Worm (Caenorhabditis elegans) whole organism, L4 larva: ENCODE data around the gene str-226.

ENCODE experiments used
- D1046.2 ChIP-seq: fragments of 200-800 bp; sonication (Bioruptor generic); IDR thresholded peaks from 2 replicates; pipeline ENCODE4 v1.3.6; 2022; ENCODE audit warnings: missing genetic modification characterization, missing compliant biosample characterization
- R02D3.7 ChIP-seq: fragments of 150-350 bp; sonication (generic microtip); optimal IDR thresholded peaks from 3 replicates; lab custom pipeline; 2014; ENCODE audit warnings: missing biosample characterization, missing genetic modification characterization
- T20F7.1 ChIP-seq: fragments of 200-800 bp; sonication (Bioruptor generic); optimal IDR thresholded peaks from 2 replicates; lab custom pipeline; 2018; ENCODE audit warnings: mild to moderate bottlenecking, missing genetic modification characterization, missing compliant biosample characterization
- Y48G9A.11 ChIP-seq: fragments of 200-800 bp; sonication (Bioruptor generic); IDR thresholded peaks from 2 replicates; pipeline ENCODE4 v1.3.6; 2022; ENCODE audit warnings: missing genetic modification reagents, missing genetic modification characterization, missing compliant biosample characterization
- ZK546.5 ChIP-seq, 2 experiments: sonication (generic microtip); optimal IDR thresholded peaks; 2 replicates each; lab custom pipeline; 2017; ENCODE audit warnings: missing biosample characterization in 2 of 2, missing genetic modification characterization in 2 of 2
- aly-2 ChIP-seq: sonication (generic microtip); optimal IDR thresholded peaks from 2 replicates; lab custom pipeline; 2018; ENCODE audit warnings: missing biosample characterization, missing genetic modification characterization
- arid-1 ChIP-seq: fragments of 200-800 bp; sonication (Bioruptor generic); conservative IDR thresholded peaks from 2 replicates; pipeline ENCODE4 v1.3.6; 2022; ENCODE audit warnings: missing genetic modification reagents, missing genetic modification characterization, missing compliant biosample characterization
- attf-4 ChIP-seq: sonication (generic microtip); optimal IDR thresholded peaks from 3 replicates; lab custom pipeline; 2017; ENCODE audit warnings: missing biosample characterization, missing genetic modification characterization
- ceh-28 ChIP-seq: fragments of 150-350 bp; optimal IDR thresholded peaks from 2 replicates; lab custom pipeline; 2014; ENCODE audit warnings: missing biosample characterization, missing genetic modification reagents, missing genetic modification characterization
- ceh-62 ChIP-seq: sonication (generic microtip); optimal IDR thresholded peaks from 2 replicates; lab custom pipeline; 2017; ENCODE audit warnings: missing biosample characterization, missing genetic modification characterization
- ceh-82 ChIP-seq: sonication (generic microtip); optimal IDR thresholded peaks from 2 replicates; lab custom pipeline; 2017; ENCODE audit warnings: missing biosample characterization, missing genetic modification characterization
- daf-12 ChIP-seq: fragments of 150-350 bp; optimal IDR thresholded peaks from 2 replicates; lab custom pipeline; 2014; ENCODE audit warnings: missing biosample characterization, missing genetic modification reagents, missing genetic modification characterization
- duxl-1 ChIP-seq: sonication (generic microtip); optimal IDR thresholded peaks from 2 replicates; lab custom pipeline; 2016; ENCODE audit warnings: mild to moderate bottlenecking, missing genetic modification characterization, moderate library complexity, missing compliant biosample characterization; ENCODE audit not compliant: poor library complexity
- egl-27 ChIP-seq: sonication (generic microtip); optimal IDR thresholded peaks from 3 replicates; lab custom pipeline; 2017; ENCODE audit warnings: missing biosample characterization, missing genetic modification reagents, missing genetic modification characterization
- hlh-30 ChIP-seq: sonication (generic microtip); optimal IDR thresholded peaks from 2 replicates; lab custom pipeline; 2017; ENCODE audit warnings: antibody characterized with exemption, mild to moderate bottlenecking, missing genetic modification characterization, missing compliant biosample characterization; ENCODE audit not compliant: insufficient read depth
- jun-1 ChIP-seq: fragments of 150-350 bp; optimal IDR thresholded peaks from 2 replicates; lab custom pipeline; 2014; ENCODE audit warnings: missing biosample characterization, missing genetic modification reagents, missing genetic modification characterization
- lin-13 ChIP-seq: fragments of 150-350 bp; optimal IDR thresholded peaks from 2 replicates; lab custom pipeline; 2014; ENCODE audit warnings: missing biosample characterization, missing genetic modification reagents, missing genetic modification characterization
- lin-38 ChIP-seq: fragments of 200-800 bp; sonication (Bioruptor generic); IDR thresholded peaks from 2 replicates; pipeline ENCODE4 v1.3.6; 2022; ENCODE audit warnings: missing genetic modification reagents, missing genetic modification characterization, missing compliant biosample characterization
- lsy-2 ChIP-seq, 2 experiments: fragments of 150-350 bp in 1 of 2; sonication (generic microtip) in 1 of 2; optimal IDR thresholded peaks; 2 replicates each; lab custom pipeline; 2014 to 2017; ENCODE audit warnings: missing biosample characterization in 2 of 2, missing genetic modification characterization in 2 of 2
- madf-5 ChIP-seq, 2 experiments: fragments of 200-800 bp; sonication (Bioruptor generic); IDR thresholded peaks; 2 replicates each; pipeline ENCODE4 v1.3.6; 2022; ENCODE audit warnings: missing compliant biosample characterization in 2 of 2, missing genetic modification characterization in 2 of 2
- mdl-1 ChIP-seq, 2 experiments: fragments of 150-350 bp in 1 of 2; sonication (generic microtip) in 1 of 2; optimal IDR thresholded peaks; 2 replicates each; lab custom pipeline; 2014 to 2017; ENCODE audit warnings: missing biosample characterization in 2 of 2, missing genetic modification characterization in 2 of 2
- mdt-29 ChIP-seq: fragments of 200-800 bp; sonication (Bioruptor generic); IDR thresholded peaks from 2 replicates; pipeline ENCODE4 v1.3.6; 2022; ENCODE audit warnings: missing genetic modification reagents, missing genetic modification characterization, missing compliant biosample characterization
- mxl-2 ChIP-seq: fragments of 200-800 bp; sonication (Bioruptor generic); conservative IDR thresholded peaks from 2 replicates; pipeline ENCODE4 v1.3.6; 2022; ENCODE audit warnings: missing genetic modification reagents, missing genetic modification characterization, missing compliant biosample characterization
- nhr-237 ChIP-seq: sonication (generic microtip); optimal IDR thresholded peaks from 2 replicates; lab custom pipeline; 2017; ENCODE audit warnings: missing biosample characterization, missing genetic modification characterization
- nhr-28 ChIP-seq: fragments of 150-350 bp; optimal IDR thresholded peaks from 2 replicates; lab custom pipeline; 2014; ENCODE audit warnings: missing biosample characterization, missing genetic modification characterization
- nhr-48 ChIP-seq: sonication (generic microtip); optimal IDR thresholded peaks from 2 replicates; lab custom pipeline; 2016; ENCODE audit warnings: mild to moderate bottlenecking, missing genetic modification characterization, missing compliant biosample characterization
- nhr-77 ChIP-seq: fragments of 150-350 bp; optimal IDR thresholded peaks from 2 replicates; lab custom pipeline; 2014; ENCODE audit warnings: missing biosample characterization, missing genetic modification characterization
- sdz-12 ChIP-seq: fragments of 200-800 bp; sonication (Bioruptor generic); optimal IDR thresholded peaks from 2 replicates; lab custom pipeline; 2018; ENCODE audit warnings: mild to moderate bottlenecking, missing genetic modification characterization, missing compliant biosample characterization
- skn-1 ChIP-seq: fragments of 150-350 bp; optimal IDR thresholded peaks from 2 replicates; lab custom pipeline; 2014; ENCODE audit warnings: missing biosample characterization, missing genetic modification characterization
- spr-1 ChIP-seq: sonication (generic microtip); optimal IDR thresholded peaks from 2 replicates; lab custom pipeline; 2016; ENCODE audit warnings: mild to moderate bottlenecking, missing genetic modification characterization, missing compliant biosample characterization
- unc-130 ChIP-seq: sonication (generic microtip); optimal IDR thresholded peaks from 2 replicates; lab custom pipeline; 2016; ENCODE audit warnings: missing genetic modification reagents, missing genetic modification characterization, missing compliant biosample characterization
- zag-1 ChIP-seq: fragments of 150-350 bp; optimal IDR thresholded peaks from 2 replicates; lab custom pipeline; 2014; ENCODE audit warnings: missing biosample characterization, missing genetic modification characterization
- zfp-2 ChIP-seq: sonication (generic microtip); optimal IDR thresholded peaks from 2 replicates; lab custom pipeline; 2016; ENCODE audit warnings: mild to moderate bottlenecking, missing genetic modification characterization, missing compliant biosample characterization
- zfp-3 ChIP-seq: fragments of 200-800 bp; sonication (Bioruptor generic); conservative IDR thresholded peaks from 2 replicates; pipeline ENCODE4 v1.3.6; 2022; ENCODE audit warnings: missing genetic modification reagents, missing genetic modification characterization, missing compliant biosample characterization
- zip-2 ChIP-seq: fragments of 150-350 bp; optimal IDR thresholded peaks from 2 replicates; lab custom pipeline; 2014; ENCODE audit warnings: missing biosample characterization, missing genetic modification characterization
- ztf-7 ChIP-seq: fragments of 150-350 bp; optimal IDR thresholded peaks from 2 replicates; lab custom pipeline; 2014; ENCODE audit warnings: missing biosample characterization, missing genetic modification characterization

Gene str-226

DNA sequence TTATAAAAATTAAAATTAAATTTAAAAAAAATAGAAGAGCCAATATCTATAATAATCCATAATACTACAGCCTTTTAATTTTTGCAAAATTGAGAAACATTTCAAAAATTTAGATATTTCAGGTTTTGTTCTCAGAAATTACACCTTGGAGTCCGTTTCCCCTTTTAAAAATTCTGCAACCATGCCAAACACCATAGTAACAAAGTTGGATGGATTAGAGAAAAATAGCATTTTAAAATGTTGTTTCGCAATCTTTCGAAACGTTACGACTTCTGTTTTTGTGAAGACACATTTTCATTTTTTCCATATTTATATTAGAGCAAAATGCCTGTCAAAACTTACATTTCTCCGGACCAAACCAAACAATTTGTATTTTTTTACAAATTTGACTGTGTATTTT is 12.5 kb downstream of the str-226 start, which contains the start of gene T24A6.7:
Gene T24A6.7 (plus strand): TSS at position 301 of the 400 bp plus-strand sequence.
- TF ChIP-seq ceh-82 (tag; lab: Kevin White, UChicago) (no peak), zip-2 (tag; lab: Kevin White, UChicago) (no peak), R02D3.7 (no peak), hlh-30 (tag; lab: Kevin White, UChicago) (no peak), lin-38 (GFP tag; lab: Robert Waterston, UW) (no peak), sdz-12 (GFP tag; lab: Kevin White, UChicago) (no peak), arid-1 (GFP tag; lab: Robert Waterston, UW) (no peak)

DNA sequence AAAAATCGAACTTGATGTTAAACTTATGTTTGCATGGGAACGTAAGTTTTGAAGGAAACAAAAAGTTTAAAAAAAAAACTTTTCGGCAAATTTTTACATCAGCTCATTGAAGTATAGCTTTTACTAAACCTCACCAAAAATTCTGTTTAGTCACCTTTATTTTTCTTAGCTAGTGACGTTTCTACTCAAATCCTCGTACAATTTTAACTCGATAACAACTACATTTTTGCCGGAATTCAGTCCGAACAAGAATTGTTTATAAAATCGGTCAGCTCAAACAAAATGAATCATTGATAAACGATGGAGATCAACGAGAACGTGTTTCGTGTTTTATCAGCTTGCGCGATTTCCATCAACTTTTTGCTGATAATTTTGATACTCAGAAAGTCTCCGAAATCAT is 14.4 kb downstream of the str-226 start, which contains the start of gene str-260:
Gene str-260 (plus strand): TSS at position 301 of the 400 bp plus-strand sequence.
- TF ChIP-seq ceh-28 (no peak), zag-1 (tag; lab: Kevin White, UChicago) (no peak), ztf-7 (tag; lab: Kevin White, UChicago) (no peak)
- TF ChIP-seq, all 104 proteins: peak for 0

DNA sequence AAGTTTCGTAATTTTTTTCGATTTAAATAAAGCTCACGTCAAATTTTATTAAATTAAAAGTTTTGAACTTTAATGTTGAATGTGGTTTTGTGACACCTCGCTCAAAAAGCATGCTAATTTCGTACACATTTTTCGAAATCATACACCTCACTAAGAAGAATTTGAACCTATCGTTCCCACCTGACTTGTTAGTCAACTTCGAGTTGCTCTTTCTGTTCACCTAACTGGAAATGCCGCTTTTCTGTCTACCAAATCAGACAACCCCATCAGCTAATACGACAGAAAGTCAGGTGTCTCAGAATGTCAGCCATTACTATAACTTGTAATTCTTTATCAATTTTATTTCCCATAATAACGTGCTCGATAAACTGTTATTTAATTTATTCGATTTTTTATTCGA is 17.9 kb downstream of the str-226 start, which contains the start of gene srbc-66:
Gene srbc-66 (plus strand): TSS at position 301 of the 400 bp plus-strand sequence.
- no peak for TF ChIP-seq zip-2 (tag; lab: Kevin White, UChicago)
- no peak for TF ChIP-seq mdt-29 (GFP tag; lab: Robert Waterston, UW)
- TF ChIP-seq jun-1 (tag; lab: Kevin White, UChicago), result no peak
- no peak for TF ChIP-seq ZK546.5 (tag; optimal IDR thresholded peaks at IDR 0.05; lab: Kevin White, UChicago)
- TF ChIP-seq nhr-48, result no peak
- no peak for TF ChIP-seq lin-13 (GFP tag; lab: Kevin White, UChicago)
- no peak for TF ChIP-seq zag-1 (tag; lab: Kevin White, UChicago)
- no peak for TF ChIP-seq Y48G9A.11 (GFP tag; lab: Robert Waterston, UW)
- no peak for TF ChIP-seq sdz-12 (GFP tag; lab: Kevin White, UChicago)
- TF ChIP-seq skn-1 (tag; lab: Kevin White, UChicago), result no peak
- TF ChIP-seq duxl-1 (tag; lab: Kevin White, UChicago), result no peak
- no peak for TF ChIP-seq lsy-2 (tag; optimal IDR thresholded peaks at IDR 0.05; lab: Kevin White, UChicago)
- no peak for TF ChIP-seq nhr-77 (tag; lab: Kevin White, UChicago)
- TF ChIP-seq madf-5 (GFP tag; IDR thresholded peaks at IDR 0.05; lab: Robert Waterston, UW), result no peak
- TF ChIP-seq zfp-3 (GFP tag; lab: Robert Waterston, UW), result no peak
- no peak for TF ChIP-seq D1046.2
- no peak for TF ChIP-seq nhr-28 (tag; lab: Kevin White, UChicago)

DNA sequence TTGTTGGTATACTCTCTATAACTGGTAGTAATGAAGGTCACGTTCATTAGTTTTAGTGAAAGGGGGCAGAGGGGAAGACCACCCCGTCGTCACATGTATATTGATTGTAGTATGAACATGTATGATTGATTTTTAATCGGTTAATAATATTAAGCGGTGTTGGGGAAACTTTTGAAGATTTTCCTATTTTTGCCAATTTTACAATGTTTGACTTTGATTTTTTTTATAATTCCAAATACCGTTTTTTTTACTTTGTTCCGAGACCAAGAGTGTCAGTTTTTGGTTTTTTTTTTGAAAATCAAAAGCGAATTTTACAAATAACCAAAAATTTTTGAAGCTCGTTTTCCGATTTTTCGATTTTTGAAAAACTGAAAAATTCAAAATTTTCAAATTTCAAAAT is 22.8 kb downstream of the str-226 start, which contains the start of gene nhr-221:
Gene nhr-221 (minus strand): TSS at position 101 of the 400 bp plus-strand sequence.
- TF ChIP-seq ztf-7 (tag; lab: Kevin White, UChicago) (no peak), T20F7.1 (no peak), daf-12 (no peak), Y48G9A.11 (GFP tag; lab: Robert Waterston, UW) (no peak), aly-2 (tag; lab: Kevin White, UChicago) (no peak), arid-1 (GFP tag; lab: Robert Waterston, UW) (no peak), mdl-1 (tag; optimal IDR thresholded peaks at IDR 0.05; lab: Kevin White, UChicago) (no peak), egl-27 (tag; lab: Kevin White, UChicago) (no peak), spr-1 (no peak), mxl-2 (GFP tag; lab: Robert Waterston, UW) (no peak), zag-1 (tag; lab: Kevin White, UChicago) (no peak), attf-4 (no peak), unc-130 (GFP tag; lab: Kevin White, UChicago) (no peak), nhr-237 (tag; lab: Kevin White, UChicago) (no peak), ceh-62 (tag; lab: Kevin White, UChicago) (no peak), zfp-2 (tag; lab: Kevin White, UChicago) (no peak)
